Fruit fly (Drosophila melanogaster) whole organism, adult: ENCODE measurements around the gene CG10802.

Experiments used
- CG11617 ChIP-seq: fragments of 200-800 bp; sonication (Bioruptor generic); optimal IDR thresholded peaks from 2 replicates; lab custom pipeline; 2017; ENCODE audit warnings: mild to moderate bottlenecking, missing biosample characterization, missing genetic modification reagents, missing genetic modification characterization
- CG12768 ChIP-seq: fragments of 200-800 bp; sonication (Bioruptor generic); optimal IDR thresholded peaks from 2 replicates; lab custom pipeline; 2017; ENCODE audit warnings: missing biosample characterization, missing genetic modification characterization, mild to moderate bottlenecking, moderate library complexity, missing genetic modification reagents
- CG1620 ChIP-seq: fragments of 200-800 bp; sonication (Bioruptor generic); optimal IDR thresholded peaks from 2 replicates; lab custom pipeline; 2016; ENCODE audit warnings: missing biosample characterization, missing genetic modification characterization
- CG33017 ChIP-seq: fragments of 200-800 bp; sonication (Bioruptor generic); optimal IDR thresholded peaks from 2 replicates; lab custom pipeline; 2018; ENCODE audit warnings: missing biosample characterization, mild to moderate bottlenecking, missing genetic modification characterization, moderate library complexity
- Crg-1 ChIP-seq: fragments of 200-800 bp; sonication (Bioruptor generic); optimal IDR thresholded peaks from 2 replicates; lab custom pipeline; 2016; ENCODE audit warnings: missing biosample characterization, missing genetic modification characterization
- Hr96 ChIP-seq: fragments of 200-800 bp; sonication (Bioruptor generic); optimal IDR thresholded peaks from 2 replicates; lab custom pipeline; 2016; ENCODE audit warnings: missing biosample characterization, missing genetic modification characterization
- cic ChIP-seq: fragments of 200-800 bp; sonication (Bioruptor generic); optimal IDR thresholded peaks from 2 replicates; lab custom pipeline; 2017; ENCODE audit warnings: missing biosample characterization, mild to moderate bottlenecking, missing genetic modification characterization, moderate library complexity
- kay ChIP-seq: fragments of 200-800 bp; sonication (Bioruptor generic); peaks from one replicate; lab custom pipeline; 2016; ENCODE audit warnings: missing biosample characterization, missing genetic modification characterization, borderline replicate concordance
- pad ChIP-seq: fragments of 200-800 bp; sonication (Bioruptor generic); optimal IDR thresholded peaks from 3 replicates; lab custom pipeline; 2017; ENCODE audit warnings: missing biosample characterization, missing genetic modification characterization, mild to moderate bottlenecking, moderate library complexity, missing genetic modification reagents
- tj ChIP-seq: fragments of 200-800 bp; sonication (Bioruptor generic); optimal IDR thresholded peaks from 3 replicates; lab custom pipeline; 2017; ENCODE audit warnings: missing biosample characterization, mild to moderate bottlenecking, missing genetic modification characterization, moderate library complexity

DNA sequence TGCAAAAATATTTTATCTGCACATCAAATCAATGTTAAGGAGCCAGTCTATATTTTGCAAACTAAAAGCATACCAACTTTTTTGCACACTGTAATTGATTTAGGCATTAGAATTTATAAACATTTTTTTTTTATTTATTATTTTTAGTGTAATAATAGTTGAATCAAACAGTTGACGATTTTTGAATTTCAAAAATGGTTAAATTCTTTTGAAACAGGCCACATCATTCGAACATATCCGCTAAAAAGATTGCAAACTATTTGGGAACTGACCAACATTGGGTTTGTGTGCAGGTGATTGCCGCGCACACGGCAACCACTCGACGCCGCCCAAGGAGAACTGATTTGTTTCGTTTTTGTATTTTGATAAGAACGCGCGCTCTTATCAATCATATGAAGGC, 38.0 kb upstream of the CG10802 start:
- no peak for TF ChIP-seq CG12768
- peak; percentile 27 for TF ChIP-seq pad (GFP tag; lab: Kevin White, UChicago)
- no peak for TF ChIP-seq Crg-1 (GFP tag; lab: Kevin White, UChicago)
- peak; percentile 22 for TF ChIP-seq tj (GFP tag; lab: Kevin White, UChicago)
- no peak for TF ChIP-seq CG1620 (GFP tag; lab: Kevin White, UChicago)
- no peak for TF ChIP-seq kay (GFP tag; lab: Kevin White, UChicago)
- peak; percentile 55 for TF ChIP-seq CG11617 (GFP tag; lab: Kevin White, UChicago)
- TF ChIP-seq Hr96 (GFP tag; lab: Kevin White, UChicago) = no peak
- TF ChIP-seq CG33017 (tag; lab: Kevin White, UChicago) = peak; percentile 19
- TF ChIP-seq cic (GFP tag; lab: Kevin White, UChicago) = peak; percentile 23
